Worm (Caenorhabditis elegans) whole organism, early embryonic: ENCODE data around the gene C16D2.3.

Experiments used
- B0310.2 ChIP-seq: sonication (generic microtip); optimal IDR thresholded peaks from 2 replicates; lab custom pipeline; 2016; ENCODE audit warnings: mild to moderate bottlenecking, missing genetic modification characterization, missing compliant biosample characterization
- F13C5.2 ChIP-seq: sonication (generic microtip); optimal IDR thresholded peaks from 2 replicates; lab custom pipeline; 2017; ENCODE audit warnings: mild to moderate bottlenecking, missing genetic modification characterization, inconsistent platforms, missing compliant biosample characterization
- aly-1 ChIP-seq: sonication (generic microtip); optimal IDR thresholded peaks from 2 replicates; lab custom pipeline; 2016; ENCODE audit warnings: missing genetic modification characterization, missing compliant biosample characterization
- ama-1 ChIP-seq: fragments of 150-350 bp; optimal IDR thresholded peaks from 2 replicates; lab custom pipeline; 2014
- ceh-13 ChIP-seq: fragments of 200-800 bp; sonication (Bioruptor generic); optimal IDR thresholded peaks from 2 replicates; lab custom pipeline; 2018; ENCODE audit warnings: mild to moderate bottlenecking, missing genetic modification characterization, missing compliant biosample characterization
- ets-7 ChIP-seq: sonication (generic microtip); optimal IDR thresholded peaks from 2 replicates; lab custom pipeline; 2016; ENCODE audit warnings: missing genotype, missing genetic modification characterization, missing compliant biosample characterization
- flt-1 ChIP-seq: fragments of 200-800 bp; sonication (Bioruptor generic); IDR thresholded peaks from 2 replicates; pipeline ENCODE4 v1.3.6; 2022; ENCODE audit warnings: missing genetic modification characterization, missing compliant biosample characterization
- hmbx-1 ChIP-seq: sonication (generic microtip); optimal IDR thresholded peaks from 2 replicates; lab custom pipeline; 2016; ENCODE audit warnings: mild to moderate bottlenecking, missing genetic modification characterization, missing compliant biosample characterization
- scrt-1 ChIP-seq: fragments of 200-800 bp; sonication (Bioruptor generic); IDR thresholded peaks from 2 replicates; pipeline ENCODE4 v1.3.6; 2022; ENCODE audit warnings: missing genetic modification characterization, missing compliant biosample characterization
- sea-1 ChIP-seq: fragments of 200-800 bp; sonication (Bioruptor generic); conservative IDR thresholded peaks from 2 replicates; pipeline ENCODE4 v1.3.6; 2022; ENCODE audit warnings: missing genetic modification characterization, missing compliant biosample characterization
- tbx-11 ChIP-seq: fragments of 200-800 bp; sonication (Bioruptor generic); IDR thresholded peaks from 2 replicates; pipeline ENCODE4 v1.3.6; 2022; ENCODE audit warnings: missing genetic modification characterization, missing compliant biosample characterization
- tbx-37 ChIP-seq: fragments of 200-800 bp; sonication (Bioruptor generic); conservative IDR thresholded peaks from 2 replicates; pipeline ENCODE4 v1.3.6; 2022; ENCODE audit warnings: missing genetic modification reagents, missing genetic modification characterization, missing compliant biosample characterization
- tra-4 ChIP-seq: sonication (generic microtip); optimal IDR thresholded peaks from 2 replicates; lab custom pipeline; 2017; ENCODE audit warnings: missing genetic modification characterization, missing compliant biosample characterization

ce11 chrII:9144366-9144765, 6.5 kb downstream of the C16D2.3 start:
- TF ChIP-seq ets-7 (no peak), F13C5.2 (tag; lab: Kevin White, UChicago) (no peak), ama-1 (lab: Kevin White, UChicago) (no peak), ceh-13 (GFP tag; lab: Kevin White, UChicago) (no peak), hmbx-1 (tag; lab: Kevin White, UChicago) (no peak), flt-1 (no peak), tbx-11 (GFP tag; lab: Robert Waterston, UW) (no peak), aly-1 (no peak), tra-4 (tag; lab: Kevin White, UChicago) (no peak), sea-1 (no peak), B0310.2 (tag; lab: Kevin White, UChicago) (no peak), tbx-37 (GFP tag; lab: Robert Waterston, UW) (no peak), scrt-1 (GFP tag; lab: Robert Waterston, UW) (no peak)
